Fruit fly (Drosophila melanogaster): ENCODE measurements around the gene CG43335.

Gene CG43335

DNA sequence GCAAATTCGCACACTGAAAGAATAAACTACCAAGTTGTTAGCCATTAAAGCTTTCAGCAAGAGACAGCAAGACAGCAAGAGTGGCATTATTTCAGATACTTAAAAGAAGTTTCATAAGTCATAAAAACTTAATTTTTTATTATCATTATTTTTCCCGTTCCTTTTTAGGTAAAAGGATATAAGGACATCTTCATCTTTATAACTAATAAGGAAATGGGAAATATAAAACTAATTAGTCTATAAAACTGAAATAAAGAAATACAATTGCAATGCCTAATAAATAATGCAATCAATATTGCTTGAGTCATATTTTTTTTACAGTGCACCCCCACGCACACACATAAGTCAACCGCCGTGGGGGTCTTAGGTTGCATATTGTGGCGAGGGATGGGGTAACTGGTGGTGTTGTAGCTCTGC lies 39.2 kb upstream of the CG43335 start (continued):
- TF ChIP-seq unpg (GFP tag; optimal IDR thresholded peaks at IDR 0.05) (peak; percentile 17), CG9876 (GFP tag; optimal IDR thresholded peaks at IDR 0.05) (no peak), CG7271 (tag; optimal IDR thresholded peaks at IDR 0.05) (no peak), CG17361 (GFP tag; IDR thresholded peaks at IDR 0.05) (peak; percentile 52; the same call in 1 of the 3 replicates), C15 (GFP tag; IDR thresholded peaks at IDR 0.05) (no peak), CG7987 (GFP tag; optimal IDR thresholded peaks at IDR 0.05) (no peak), CG2875 (GFP tag; optimal IDR thresholded peaks at IDR 0.05) (no peak), Ets65A (GFP tag) (peak; percentile 16), CG13894 (tag; optimal IDR thresholded peaks at IDR 0.05) (no peak), CG11723 (GFP tag; optimal IDR thresholded peaks at IDR 0.05) (no peak), dimm (GFP tag; IDR thresholded peaks at IDR 0.05) (no peak), Xrp1 (GFP tag; IDR thresholded peaks at IDR 0.05) (0 out of 2 replicates have a peak, but pooled peaks have one; percentile 25), Sox102F (GFP tag; optimal IDR thresholded peaks at IDR 0.05) (peak; percentile 9), CG10209 (GFP tag; optimal IDR thresholded peaks at IDR 0.05) (peak; percentile 24), Elba2 (GFP tag; optimal IDR thresholded peaks at IDR 0.05) (no peak), BtbVII (GFP tag; optimal IDR thresholded peaks at IDR 0.05) (no peak), ssp (GFP tag; IDR thresholded peaks at IDR 0.05) (no peak), slp2 (GFP tag; optimal IDR thresholded peaks at IDR 0.05) (no peak), Ssrp (tag; optimal IDR thresholded peaks at IDR 0.05) (peak; percentile 5), CG10366 (GFP tag; IDR thresholded peaks at IDR 0.05) (no peak), GATAe (GFP tag; conservative IDR thresholded peaks at IDR 0.05) (no peak), Dp (GFP tag; optimal IDR thresholded peaks at IDR 0.05) (no peak), CG30403 (GFP tag; optimal IDR thresholded peaks at IDR 0.05) (no peak), CG2712 (tag; optimal IDR thresholded peaks at IDR 0.05) (peak; percentile 50), Ravus (GFP tag; IDR thresholded peaks at IDR 0.05) (no peak), Oli (tag; optimal IDR thresholded peaks at IDR 0.05) (peak; percentile 13), CG34224 (GFP tag; IDR thresholded peaks at IDR 0.05; ENCODE audit: partially characterized antibody) (no peak), gcm2 (GFP tag; optimal IDR thresholded peaks at IDR 0.05) (no peak), CG17186 (GFP tag; optimal IDR thresholded peaks at IDR 0.05) (no peak), CG13775 (GFP tag; optimal IDR thresholded peaks at IDR 0.05) (peak; percentile 14), Side (GFP tag; optimal IDR thresholded peaks at IDR 0.05) (no peak), CG5180 (GFP tag; optimal IDR thresholded peaks at IDR 0.05) (no peak), CG7556 (GFP tag; optimal IDR thresholded peaks at IDR 0.05) (peak; percentile 5), H15 (GFP tag; IDR thresholded peaks at IDR 0.05) (no peak), CG8388 (GFP tag; optimal IDR thresholded peaks at IDR 0.05) (peak; percentile 11), CG5245 (GFP tag; optimal IDR thresholded peaks at IDR 0.05) (no peak), CG11093 (GFP tag; IDR thresholded peaks at IDR 0.05) (no peak), CG33213 (GFP tag; optimal IDR thresholded peaks at IDR 0.05) (no peak), CG17829 (tag; optimal IDR thresholded peaks at IDR 0.05) (peak; percentile 14), row (GFP tag; IDR thresholded peaks at IDR 0.05) (no peak), CG18262 (tag; optimal IDR thresholded peaks at IDR 0.05) (peak; percentile 58), Adf1 (GFP tag; IDR thresholded peaks at IDR 0.05) (no peak), CG4360 (GFP tag; IDR thresholded peaks at IDR 0.05) (no peak), gfzf (GFP tag; optimal IDR thresholded peaks at IDR 0.05) (no peak), az2 (GFP tag; optimal IDR thresholded peaks at IDR 0.05) (no peak), CG10979 (tag; optimal IDR thresholded peaks at IDR 0.05) (peak; percentile 21), CG8478 (optimal IDR thresholded peaks at IDR 0.05) (no peak), wek (GFP tag; optimal IDR thresholded peaks at IDR 0.05) (no peak), Scr (GFP tag; IDR thresholded peaks at IDR 0.05; ENCODE audit: partially characterized antibody) (no peak), CG31441 (GFP tag; IDR thresholded peaks at IDR 0.05) (0 out of 2 replicates have a peak, but pooled peaks have one; percentile 22), en (GFP tag; optimal IDR thresholded peaks at IDR 0.05) (no peak), CG3726 (GFP tag; IDR thresholded peaks at IDR 0.05) (no peak)
